Fruit fly (Drosophila melanogaster) whole organism, adult: ENCODE measurements around the gene PolE1.

ENCODE experiments used
- CG11617 ChIP-seq: fragments of 200-800 bp; sonication (Bioruptor generic); optimal IDR thresholded peaks from 2 replicates; lab custom pipeline; 2017; ENCODE audit warnings: mild to moderate bottlenecking, missing biosample characterization, missing genetic modification reagents, missing genetic modification characterization
- CG12768 ChIP-seq: fragments of 200-800 bp; sonication (Bioruptor generic); optimal IDR thresholded peaks from 2 replicates; lab custom pipeline; 2017; ENCODE audit warnings: missing biosample characterization, missing genetic modification characterization, mild to moderate bottlenecking, moderate library complexity, missing genetic modification reagents
- CG14711 ChIP-seq: fragments of 200-800 bp; sonication (Bioruptor generic); optimal IDR thresholded peaks from 2 replicates; lab custom pipeline; 2018; ENCODE audit warnings: missing biosample characterization, mild to moderate bottlenecking, missing genetic modification characterization, moderate library complexity
- CG1620 ChIP-seq: fragments of 200-800 bp; sonication (Bioruptor generic); optimal IDR thresholded peaks from 2 replicates; lab custom pipeline; 2016; ENCODE audit warnings: missing biosample characterization, missing genetic modification characterization
- CG33017 ChIP-seq: fragments of 200-800 bp; sonication (Bioruptor generic); optimal IDR thresholded peaks from 2 replicates; lab custom pipeline; 2018; ENCODE audit warnings: missing biosample characterization, mild to moderate bottlenecking, missing genetic modification characterization, moderate library complexity
- CG5204 ChIP-seq: fragments of 200-800 bp; sonication (Bioruptor generic); optimal IDR thresholded peaks from 2 replicates; lab custom pipeline; 2016; ENCODE audit warnings: missing biosample characterization, missing genetic modification characterization
- CG7045 ChIP-seq: fragments of 200-800 bp; sonication (Bioruptor generic); optimal IDR thresholded peaks from 2 replicates; lab custom pipeline; 2017; ENCODE audit warnings: missing biosample characterization, mild to moderate bottlenecking, missing genetic modification characterization
- CG7101 ChIP-seq: fragments of 200-800 bp; sonication (Bioruptor generic); optimal IDR thresholded peaks from 2 replicates; lab custom pipeline; 2018; ENCODE audit warnings: missing biosample characterization, mild to moderate bottlenecking, missing genetic modification characterization, moderate library complexity
- Clk ChIP-seq: fragments of 200-800 bp; sonication (Bioruptor generic); optimal IDR thresholded peaks from 2 replicates; lab custom pipeline; 2017; ENCODE audit warnings: missing biosample characterization, missing genetic modification characterization
- Crg-1 ChIP-seq: fragments of 200-800 bp; sonication (Bioruptor generic); optimal IDR thresholded peaks from 2 replicates; lab custom pipeline; 2016; ENCODE audit warnings: missing biosample characterization, missing genetic modification characterization
- Hr96 ChIP-seq: fragments of 200-800 bp; sonication (Bioruptor generic); optimal IDR thresholded peaks from 2 replicates; lab custom pipeline; 2016; ENCODE audit warnings: missing biosample characterization, missing genetic modification characterization
- Mnt ChIP-seq: fragments of 200-800 bp; sonication (Bioruptor generic); optimal IDR thresholded peaks from 2 replicates; lab custom pipeline; 2016; ENCODE audit warnings: missing biosample characterization, mild to moderate bottlenecking, missing genetic modification characterization
- bab1 ChIP-seq: fragments of 200-800 bp; sonication (Bioruptor generic); optimal IDR thresholded peaks from 3 replicates; lab custom pipeline; 2019; ENCODE audit warnings: missing biosample characterization, mild to moderate bottlenecking, missing genetic modification characterization, moderate library complexity
- cic ChIP-seq: fragments of 200-800 bp; sonication (Bioruptor generic); optimal IDR thresholded peaks from 2 replicates; lab custom pipeline; 2017; ENCODE audit warnings: missing biosample characterization, mild to moderate bottlenecking, missing genetic modification characterization, moderate library complexity
- cnc ChIP-seq, 2 experiments: fragments of >200 bp; optimal IDR thresholded peaks; 2 replicates each; lab custom pipeline; 2017
- kay ChIP-seq: fragments of 200-800 bp; sonication (Bioruptor generic); peaks from one replicate; lab custom pipeline; 2016; ENCODE audit warnings: missing biosample characterization, missing genetic modification characterization, borderline replicate concordance
- ovo ChIP-seq: fragments of 200-800 bp; sonication (Bioruptor generic); optimal IDR thresholded peaks from 2 replicates; lab custom pipeline; 2016; ENCODE audit warnings: missing biosample characterization, missing genetic modification characterization
- pad ChIP-seq: fragments of 200-800 bp; sonication (Bioruptor generic); optimal IDR thresholded peaks from 3 replicates; lab custom pipeline; 2017; ENCODE audit warnings: missing biosample characterization, missing genetic modification characterization, mild to moderate bottlenecking, moderate library complexity, missing genetic modification reagents
- tj ChIP-seq: fragments of 200-800 bp; sonication (Bioruptor generic); optimal IDR thresholded peaks from 3 replicates; lab custom pipeline; 2017; ENCODE audit warnings: missing biosample characterization, mild to moderate bottlenecking, missing genetic modification characterization, moderate library complexity
- toe ChIP-seq: fragments of 200-800 bp; sonication (Bioruptor generic); optimal IDR thresholded peaks from 2 replicates; lab custom pipeline; 2016; ENCODE audit warnings: missing biosample characterization, missing genetic modification characterization

Gene PolE1

dm6 chr3R:23331280-23331679 lies 16.6 kb upstream of the PolE1 start:
- TF ChIP-seq pad (GFP tag; lab: Kevin White, UChicago) (peak; percentile 6), CG7045 (GFP tag; lab: Kevin White, UChicago) (no peak), kay (GFP tag; lab: Kevin White, UChicago) (no peak), toe (GFP tag; lab: Kevin White, UChicago) (peak; percentile 18), CG33017 (tag; lab: Kevin White, UChicago) (no peak), bab1 (GFP tag; lab: Kevin White, UChicago) (peak; percentile 64), CG5204 (GFP tag; lab: Kevin White, UChicago) (no peak), Mnt (no peak), tj (GFP tag; lab: Kevin White, UChicago) (no peak), Crg-1 (GFP tag; lab: Kevin White, UChicago) (no peak), CG1620 (GFP tag; lab: Kevin White, UChicago) (peak; percentile 39), CG11617 (no peak), CG12768 (no peak), CG7101 (tag; lab: Kevin White, UChicago) (no peak), Clk (GFP tag; lab: Kevin White, UChicago) (no peak), CG14711 (tag; lab: Kevin White, UChicago) (no peak), cic (GFP tag; lab: Kevin White, UChicago) (no peak), ovo (GFP tag; lab: Kevin White, UChicago) (no peak), Hr96 (GFP tag; lab: Kevin White, UChicago) (no peak), cnc (optimal IDR thresholded peaks at IDR 0.05; lab: Kevin White, UChicago) (no peak)

dm6 chr3R:23331865-23332367 lies 16.0 kb upstream of the PolE1 start:
- TF ChIP-seq CG5204 (GFP tag; lab: Kevin White, UChicago): no peak
- no peak for TF ChIP-seq kay (GFP tag; lab: Kevin White, UChicago)
- peak; percentile 64 for TF ChIP-seq cic (GFP tag; lab: Kevin White, UChicago)
- no peak for TF ChIP-seq Hr96 (GFP tag; lab: Kevin White, UChicago)
- TF ChIP-seq CG14711 (tag; lab: Kevin White, UChicago): no peak
- peak; percentile 0 for TF ChIP-seq CG12768
- no peak for TF ChIP-seq tj (GFP tag; lab: Kevin White, UChicago)
- TF ChIP-seq CG1620 (GFP tag; lab: Kevin White, UChicago): no peak
- no peak for TF ChIP-seq Crg-1 (GFP tag; lab: Kevin White, UChicago)
- TF ChIP-seq CG11617: no peak
- TF ChIP-seq CG7101 (tag; lab: Kevin White, UChicago): no peak

dm6 chr3R:23332535-23333333 lies 15.2 kb upstream of the PolE1 start:
- no peak for TF ChIP-seq pad (GFP tag; lab: Kevin White, UChicago)
- no peak for TF ChIP-seq cnc (optimal IDR thresholded peaks at IDR 0.05; lab: Kevin White, UChicago)
- no peak for TF ChIP-seq CG11617
- TF ChIP-seq CG12768: no peak
- peak; percentile 39 for TF ChIP-seq kay (GFP tag; lab: Kevin White, UChicago)
- no peak for TF ChIP-seq bab1 (GFP tag; lab: Kevin White, UChicago)
- peak; percentile 90 for TF ChIP-seq tj (GFP tag; lab: Kevin White, UChicago)
- TF ChIP-seq Mnt: no peak
- TF ChIP-seq CG7045 (GFP tag; lab: Kevin White, UChicago): peak; percentile 4
- TF ChIP-seq Clk (GFP tag; lab: Kevin White, UChicago): no peak
- no peak for TF ChIP-seq ovo (GFP tag; lab: Kevin White, UChicago)
- TF ChIP-seq Hr96 (GFP tag; lab: Kevin White, UChicago): no peak
- no peak for TF ChIP-seq CG33017 (tag; lab: Kevin White, UChicago)
- TF ChIP-seq CG7101 (tag; lab: Kevin White, UChicago): no peak
- no peak for TF ChIP-seq CG5204 (GFP tag; lab: Kevin White, UChicago)
- TF ChIP-seq cic (GFP tag; lab: Kevin White, UChicago): no peak
- no peak for TF ChIP-seq Crg-1 (GFP tag; lab: Kevin White, UChicago)
- no peak for TF ChIP-seq CG14711 (tag; lab: Kevin White, UChicago)

dm6 chr3R:23333334-23334035 lies 14.4 kb upstream of the PolE1 start:
- TF ChIP-seq CG7101 (tag; lab: Kevin White, UChicago): peak; percentile 9
- TF ChIP-seq CG33017 (tag; lab: Kevin White, UChicago): no peak

DNA sequence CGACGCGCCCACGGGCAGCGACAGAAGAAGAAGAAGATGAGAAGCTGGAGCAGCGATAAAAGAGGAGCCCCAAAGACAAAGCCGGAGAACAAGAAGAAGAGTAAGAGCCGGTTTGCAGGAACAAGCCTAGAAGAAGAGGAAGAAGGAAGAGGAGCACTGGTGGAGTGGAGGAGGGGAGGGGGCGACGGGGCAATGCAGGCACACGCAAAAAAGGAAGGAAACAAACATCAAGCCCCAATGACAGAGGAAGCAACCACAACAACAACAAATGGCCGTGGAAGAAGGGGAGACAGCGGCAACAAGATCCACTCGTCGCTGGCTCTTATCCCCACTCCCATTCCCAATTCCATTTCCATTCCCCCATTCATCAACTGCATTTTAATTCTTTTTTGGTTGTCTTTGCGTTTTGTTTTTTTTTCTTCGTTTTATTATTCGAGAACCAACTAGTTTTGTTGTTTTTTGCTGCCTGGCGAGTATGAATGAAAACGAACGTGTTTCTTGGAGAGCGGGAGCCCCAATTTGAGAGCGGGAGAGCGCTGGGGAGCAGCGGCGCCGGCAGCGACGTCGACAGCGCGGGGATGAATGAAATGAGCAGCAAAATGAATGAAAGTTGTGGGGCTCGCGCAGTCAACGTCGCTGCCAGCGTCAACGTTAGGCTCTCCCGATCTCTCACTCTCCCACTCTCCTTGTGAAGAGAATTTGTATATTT lies 13.7 kb upstream of the PolE1 start:
- TF ChIP-seq CG5204 (GFP tag; lab: Kevin White, UChicago) (no peak), bab1 (GFP tag; lab: Kevin White, UChicago) (no peak), CG11617 (no peak), pad (GFP tag; lab: Kevin White, UChicago) (no peak), CG33017 (tag; lab: Kevin White, UChicago) (peak; percentile 41), tj (GFP tag; lab: Kevin White, UChicago) (peak; percentile 85), ovo (GFP tag; lab: Kevin White, UChicago) (peak; percentile 18), Clk (GFP tag; lab: Kevin White, UChicago) (no peak), CG1620 (GFP tag; lab: Kevin White, UChicago) (no peak), Hr96 (GFP tag; lab: Kevin White, UChicago) (no peak), CG14711 (tag; lab: Kevin White, UChicago) (no peak), CG7101 (tag; lab: Kevin White, UChicago) (no peak), toe (GFP tag; lab: Kevin White, UChicago) (no peak), cic (GFP tag; lab: Kevin White, UChicago) (peak; percentile 99), Mnt (no peak), cnc (optimal IDR thresholded peaks at IDR 0.05; lab: Kevin White, UChicago) (no peak), CG12768 (peak; percentile 61), kay (GFP tag; lab: Kevin White, UChicago) (no peak), CG7045 (GFP tag; lab: Kevin White, UChicago) (no peak), Crg-1 (GFP tag; lab: Kevin White, UChicago) (no peak)
